Worm (Caenorhabditis elegans): ENCODE data around the gene F52D10.4.

F52D10.4 gene

ce11 chrX:11576429-11577088 lies 40.7 kb upstream of the F52D10.4 start (continued):
- TF ChIP-seq arid-1 (GFP tag; conservative IDR thresholded peaks at IDR 0.05): no peak
- no peak for TF ChIP-seq nhr-102 (tag; optimal IDR thresholded peaks at IDR 0.05)
- no peak for TF ChIP-seq dmd-6 (GFP tag; IDR thresholded peaks at IDR 0.05)
- no peak for TF ChIP-seq mep-1 (tag; optimal IDR thresholded peaks at IDR 0.05)
- no peak for TF ChIP-seq ztf-11 (tag; optimal IDR thresholded peaks at IDR 0.05)
- TF ChIP-seq pqm-1 (tag; optimal IDR thresholded peaks at IDR 0.05): no peak
- no peak for TF ChIP-seq lin-29 (GFP tag; IDR thresholded peaks at IDR 0.05)
- TF ChIP-seq F10B5.3 (tag; optimal IDR thresholded peaks at IDR 0.05): no peak
- TF ChIP-seq hmg-1.1 (GFP tag; IDR thresholded peaks at IDR 0.05): 0 out of 2 replicates have a peak, but pooled peaks have one; percentile 38
- no peak for TF ChIP-seq ceh-28 (tag; optimal IDR thresholded peaks at IDR 0.05)

- no peak for TF ChIP-seq unc-62 (GFP tag; optimal IDR thresholded peaks at IDR 0.05 in 1 of 2)
- no peak for TF ChIP-seq unc-62 (tag; optimal IDR thresholded peaks at IDR 0.05)
Observed at ce11 chrX:11585375-11585774, 31.9 kb upstream of the F52D10.4 start, which contains the start of gene abts-2. Gene abts-2, plus strand, starts transcription at chrX:11585675.

DNA sequence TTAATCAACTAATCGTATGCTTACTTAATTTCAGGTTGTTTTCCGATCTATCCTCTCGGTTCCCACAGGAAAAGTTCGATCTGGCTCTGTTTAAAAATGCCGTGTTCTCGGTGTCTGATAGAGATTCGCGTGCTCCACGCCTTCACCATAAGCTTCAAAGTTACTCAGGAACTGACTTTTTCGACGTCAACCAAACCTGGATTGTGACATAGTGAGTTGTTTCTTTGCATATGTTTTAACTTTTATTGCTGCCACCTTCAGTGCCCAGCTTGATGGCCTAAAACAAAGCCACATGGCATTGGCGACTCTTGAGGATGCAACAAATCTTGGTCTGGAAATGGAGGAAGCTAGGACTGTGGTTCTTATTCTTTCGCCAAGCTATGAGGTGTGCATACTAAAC lies 31.4 kb upstream of the F52D10.4 start:
- TF ChIP-seq zip-11 (GFP tag; IDR thresholded peaks at IDR 0.05): no peak
- no peak for TF ChIP-seq T20F7.1 (GFP tag; optimal IDR thresholded peaks at IDR 0.05)
- no peak for TF ChIP-seq mxl-3 (GFP tag; optimal IDR thresholded peaks at IDR 0.05)
- no peak for TF ChIP-seq ceh-62 (tag; optimal IDR thresholded peaks at IDR 0.05)
- TF ChIP-seq unc-62 (GFP tag; optimal IDR thresholded peaks at IDR 0.05 in 1 of 2): peak in 1 of 2 experiments; percentile 65
- no peak for TF ChIP-seq unc-62 (tag; optimal IDR thresholded peaks at IDR 0.05)
- no peak for TF ChIP-seq pha-4 (GFP tag; IDR thresholded peaks at IDR 0.05)
- TF ChIP-seq pha-4 (tag; optimal IDR thresholded peaks at IDR 0.05): no peak

DNA sequence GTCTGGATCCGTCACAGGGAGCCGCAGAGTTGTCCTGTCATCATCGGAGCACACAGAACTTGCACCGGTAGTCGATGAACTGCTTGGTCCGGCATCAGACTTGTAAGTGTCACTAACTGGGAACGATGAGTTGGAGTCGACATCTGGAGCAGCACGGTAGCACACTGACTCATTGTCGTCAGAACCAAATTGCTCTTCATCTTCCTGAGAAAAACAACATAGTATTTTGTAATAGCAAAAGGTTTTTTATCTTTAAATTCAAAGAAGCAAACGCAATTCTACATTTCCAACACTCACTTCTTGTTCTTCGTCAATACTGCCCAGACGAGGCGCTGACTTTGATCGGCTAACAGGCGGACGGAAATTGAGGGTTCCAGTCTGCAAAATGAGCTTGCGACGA lies 26.7 kb upstream of the F52D10.4 start:
- no peak for TF ChIP-seq arid-1 (GFP tag; conservative IDR thresholded peaks at IDR 0.05)

- TF ChIP-seq madf-5 (GFP tag; IDR thresholded peaks at IDR 0.05): no peak
- TF ChIP-seq lir-3 (tag; optimal IDR thresholded peaks at IDR 0.05): no peak
- no peak for TF ChIP-seq zip-2 (tag; optimal IDR thresholded peaks at IDR 0.05)
- no peak for TF ChIP-seq tra-1 (GFP tag; IDR thresholded peaks at IDR 0.05)
- no peak for TF ChIP-seq madf-9 (GFP tag; conservative IDR thresholded peaks at IDR 0.05)
- no peak for TF ChIP-seq sdz-12 (GFP tag; optimal IDR thresholded peaks at IDR 0.05)
- TF ChIP-seq zag-1 (tag; optimal IDR thresholded peaks at IDR 0.05): no peak
- TF ChIP-seq egl-27 (tag; optimal IDR thresholded peaks at IDR 0.05): no peak
- no peak for TF ChIP-seq ceh-44 (GFP tag; IDR thresholded peaks at IDR 0.05)
- no peak for TF ChIP-seq nhr-6 (tag; optimal IDR thresholded peaks at IDR 0.05)
- no peak for TF ChIP-seq nhr-42 (GFP tag; IDR thresholded peaks at IDR 0.05)
- no peak for TF ChIP-seq attf-4 (tag; optimal IDR thresholded peaks at IDR 0.05)
- no peak for TF ChIP-seq egl-43 (GFP tag; IDR thresholded peaks at IDR 0.05)
- TF ChIP-seq F49E8.2 (tag; optimal IDR thresholded peaks at IDR 0.05; ENCODE audit: borderline replicate concordance): no peak
- TF ChIP-seq nhr-41 (GFP tag; IDR thresholded peaks at IDR 0.05): no peak
- no peak for TF ChIP-seq ztf-11 (tag; optimal IDR thresholded peaks at IDR 0.05)
- TF ChIP-seq daf-16 (GFP tag; optimal IDR thresholded peaks at IDR 0.05): no peak
- TF ChIP-seq daf-16 (tag; optimal IDR thresholded peaks at IDR 0.05): no peak
- TF ChIP-seq lin-29 (GFP tag; IDR thresholded peaks at IDR 0.05): no peak
Observed at ce11 chrX:11591620-11592019, 25.6 kb upstream of the F52D10.4 start, which contains the start of gene F52D10.2. Gene F52D10.2, minus strand, starts transcription at chrX:11591720.
